Fruit fly (Drosophila melanogaster) whole organism, embryonic: ENCODE measurements around the gene Pex11c.

Experiments
- Adf1 ChIP-seq: fragments of 200-800 bp; sonication (Bioruptor generic); IDR thresholded peaks from 2 replicates; pipeline ENCODE4 v1.3.6; 2022; ENCODE audit warnings: missing biosample characterization, missing genetic modification characterization
- BEAF-32 ChIP-seq: fragments of 200-800 bp; sonication (Bioruptor generic); optimal IDR thresholded peaks from 3 replicates; lab custom pipeline; 2017; ENCODE audit warnings: missing biosample characterization, missing genetic modification characterization, mild to moderate bottlenecking, moderate library complexity, missing genetic modification reagents
- CG10565 ChIP-seq: fragments of 200-800 bp; sonication (Bioruptor generic); optimal IDR thresholded peaks from 3 replicates; lab custom pipeline; 2016; ENCODE audit warnings: missing biosample characterization, mild to moderate bottlenecking, missing genetic modification characterization
- CG11696 ChIP-seq: fragments of 200-800 bp; sonication (Bioruptor generic); IDR thresholded peaks from 2 replicates; pipeline ENCODE4 v1.3.6; 2022; ENCODE audit warnings: missing biosample characterization, missing genetic modification characterization
- CG13287 ChIP-seq: fragments of 200-800 bp; sonication (Bioruptor generic); IDR thresholded peaks from 2 replicates; pipeline ENCODE4 v1.3.6; 2022; ENCODE audit warnings: missing biosample characterization, missing genetic modification characterization; ENCODE audit not compliant: partially characterized antibody
- CG13894 ChIP-seq: fragments of 200-800 bp; sonication (Bioruptor generic); optimal IDR thresholded peaks from 3 replicates; lab custom pipeline; 2018; ENCODE audit warnings: missing biosample characterization, mild to moderate bottlenecking, missing genetic modification characterization, moderate library complexity
- CG14965 ChIP-seq: fragments of 200-800 bp; sonication (Bioruptor generic); optimal IDR thresholded peaks from 2 replicates; lab custom pipeline; 2016; ENCODE audit warnings: missing biosample characterization, missing genetic modification characterization, borderline replicate concordance
- CG15696 ChIP-seq: fragments of 200-800 bp; sonication (Bioruptor generic); optimal IDR thresholded peaks from 2 replicates; lab custom pipeline; 2019; ENCODE audit warnings: missing biosample characterization, mild to moderate bottlenecking, missing genetic modification characterization, moderate library complexity
- CG16863 ChIP-seq: fragments of 200-800 bp; sonication (Bioruptor generic); optimal IDR thresholded peaks from 3 replicates; lab custom pipeline; 2016; ENCODE audit warnings: missing biosample characterization, missing genetic modification characterization
- CG17568 ChIP-seq: fragments of 200-800 bp; sonication (Bioruptor generic); optimal IDR thresholded peaks from 2 replicates; lab custom pipeline; 2018; ENCODE audit warnings: missing biosample characterization, mild to moderate bottlenecking, missing genetic modification characterization, moderate library complexity
- CG1832 ChIP-seq: fragments of 200-800 bp; sonication (Bioruptor generic); optimal IDR thresholded peaks from 2 replicates; lab custom pipeline; 2017; ENCODE audit warnings: missing biosample characterization, mild to moderate bottlenecking, missing genetic modification characterization, inconsistent platforms
- CG18619 ChIP-seq: fragments of 200-800 bp; sonication (Bioruptor generic); optimal IDR thresholded peaks from 3 replicates; lab custom pipeline; 2017; ENCODE audit warnings: missing biosample characterization, mild to moderate bottlenecking, missing genetic modification characterization
- CG2120 ChIP-seq: fragments of 200-800 bp; sonication (Bioruptor generic); optimal IDR thresholded peaks from 3 replicates; lab custom pipeline; 2016; ENCODE audit warnings: missing biosample characterization, missing genetic modification characterization
- CG2678 ChIP-seq: fragments of 200-800 bp; sonication (Bioruptor generic); optimal IDR thresholded peaks from 3 replicates; lab custom pipeline; 2019; ENCODE audit warnings: missing biosample characterization, mild to moderate bottlenecking, missing genetic modification characterization, moderate library complexity
- CG31388 ChIP-seq: fragments of 200-800 bp; sonication (Bioruptor generic); optimal IDR thresholded peaks from 2 replicates; lab custom pipeline; 2016; ENCODE audit warnings: missing biosample characterization, missing genetic modification characterization
- CG32532 ChIP-seq: fragments of 200-800 bp; sonication (Bioruptor generic); IDR thresholded peaks from 2 replicates; pipeline ENCODE4 v1.3.6; 2022; ENCODE audit warnings: missing biosample characterization, missing genetic modification characterization
- CG5180 ChIP-seq: fragments of 200-800 bp; sonication (Bioruptor generic); optimal IDR thresholded peaks from 3 replicates; lab custom pipeline; 2017; ENCODE audit warnings: missing biosample characterization, missing genetic modification characterization, mild to moderate bottlenecking, moderate library complexity, missing genetic modification reagents
- CG7963 ChIP-seq: fragments of 200-800 bp; sonication (Bioruptor generic); IDR thresholded peaks from 3 replicates; pipeline ENCODE4 v1.3.6; 2022; ENCODE audit warnings: missing biosample characterization, missing genetic modification characterization; ENCODE audit not compliant: partially characterized antibody
- CG9727 ChIP-seq: fragments of 200-800 bp; sonication (Bioruptor generic); optimal IDR thresholded peaks from 3 replicates; lab custom pipeline; 2017; ENCODE audit warnings: missing biosample characterization, mild to moderate bottlenecking, missing genetic modification characterization
- Chrac-16 ChIP-seq: fragments of 200-800 bp; sonication (Bioruptor generic); optimal IDR thresholded peaks from 3 replicates; lab custom pipeline; 2016; ENCODE audit warnings: missing biosample characterization, missing genetic modification characterization
- Ets97D ChIP-seq: fragments of 200-800 bp; sonication (Bioruptor generic); optimal IDR thresholded peaks from 3 replicates; lab custom pipeline; 2016; ENCODE audit warnings: missing biosample characterization, missing genetic modification characterization
- HLH54F ChIP-seq: fragments of 200-800 bp; sonication (Bioruptor generic); optimal IDR thresholded peaks from 3 replicates; lab custom pipeline; 2016; ENCODE audit warnings: missing biosample characterization, missing genetic modification characterization
- Jarid2 ChIP-seq: fragments of 200-800 bp; sonication (Bioruptor generic); optimal IDR thresholded peaks from 3 replicates; lab custom pipeline; 2017; ENCODE audit warnings: mild to moderate bottlenecking, missing biosample characterization, missing genetic modification reagents, missing genetic modification characterization
- Mrtf ChIP-seq: fragments of 200-800 bp; sonication (Bioruptor generic); IDR thresholded peaks from 3 replicates; pipeline ENCODE4 v1.3.6; 2022; ENCODE audit warnings: missing biosample characterization, missing genetic modification characterization
- Side ChIP-seq: fragments of 200-800 bp; sonication (Bioruptor generic); optimal IDR thresholded peaks from 2 replicates; lab custom pipeline; 2016; ENCODE audit warnings: missing biosample characterization, missing genetic modification characterization
- Trl ChIP-seq, 3 experiments: fragments of >200 bp in 2 of 3; fragments of 200-800 bp in 1 of 3; sonication (Bioruptor generic) in 1 of 3; optimal IDR thresholded peaks; 2 replicates in 1 of 3; 3 replicates in 2 of 3; lab custom pipeline; 2016 to 2017; ENCODE audit warnings: missing biosample characterization in 1 of 3, missing genetic modification characterization in 1 of 3
- cad ChIP-seq: fragments of >200 bp; optimal IDR thresholded peaks from 2 replicates; lab custom pipeline; 2017; ENCODE audit warnings: missing biosample characterization, missing genetic modification characterization
- croc ChIP-seq: fragments of 200-800 bp; sonication (Bioruptor generic); conservative IDR thresholded peaks from 3 replicates; pipeline ENCODE4 v1.3.6; 2022; ENCODE audit warnings: missing biosample characterization, missing genetic modification characterization
- crol ChIP-seq: fragments of 200-800 bp; sonication (Bioruptor generic); IDR thresholded peaks from 2 replicates; pipeline ENCODE4 v1.3.6; 2022; ENCODE audit warnings: missing biosample characterization, missing genetic modification characterization
- dm ChIP-seq: fragments of 200-800 bp; sonication (Bioruptor generic); optimal IDR thresholded peaks from 3 replicates; lab custom pipeline; 2016; ENCODE audit warnings: missing biosample characterization, missing genetic modification characterization
- exex ChIP-seq: fragments of 200-800 bp; sonication (Bioruptor generic); optimal IDR thresholded peaks from 4 replicates; lab custom pipeline; 2018; ENCODE audit warnings: missing biosample characterization, mild to moderate bottlenecking, missing genetic modification characterization, moderate library complexity
- gcm ChIP-seq: fragments of 200-800 bp; sonication (Bioruptor generic); optimal IDR thresholded peaks from 2 replicates; lab custom pipeline; 2019; ENCODE audit warnings: missing biosample characterization, mild to moderate bottlenecking, missing genetic modification characterization, moderate library complexity
- gcm2 ChIP-seq: fragments of 200-800 bp; sonication (Bioruptor generic); optimal IDR thresholded peaks from 2 replicates; lab custom pipeline; 2016; ENCODE audit warnings: missing biosample characterization, missing genetic modification characterization
- hb ChIP-seq: fragments of 200-800 bp; sonication (Bioruptor generic); IDR thresholded peaks from 3 replicates; pipeline ENCODE4 v1.3.6; 2022; ENCODE audit warnings: missing biosample characterization, missing genetic modification characterization; ENCODE audit not compliant: partially characterized antibody
- hkb ChIP-seq, 2 experiments: fragments of 200-800 bp in 1 of 2; fragments of >200 bp in 1 of 2; sonication (Bioruptor generic) in 1 of 2; IDR thresholded peaks in 1 of 2; optimal IDR thresholded peaks in 1 of 2; 2 replicates each; pipeline versions ENCODE4 v1.3.6 to Lab custom; 2017 to 2022; ENCODE audit warnings: missing biosample characterization in 1 of 2, missing genetic modification characterization in 1 of 2
- ken ChIP-seq: fragments of 200-800 bp; sonication (Bioruptor generic); IDR thresholded peaks from 3 replicates; pipeline ENCODE4 v1.3.6; 2022; ENCODE audit warnings: missing biosample characterization, missing genetic modification characterization
- nerfin-2 ChIP-seq: fragments of 200-800 bp; sonication (Bioruptor generic); IDR thresholded peaks from 2 replicates; pipeline ENCODE4 v1.3.6; 2022; ENCODE audit warnings: missing biosample characterization, missing genetic modification characterization; ENCODE audit not compliant: partially characterized antibody
- onecut ChIP-seq: fragments of 200-800 bp; sonication (Bioruptor generic); IDR thresholded peaks from 2 replicates; pipeline ENCODE4 v1.3.6; 2022; ENCODE audit warnings: missing biosample characterization, missing genetic modification characterization
- otp ChIP-seq: fragments of 200-800 bp; sonication (Bioruptor generic); IDR thresholded peaks from 3 replicates; pipeline ENCODE4, ENCODE4 v1.3.6; 2022; ENCODE audit warnings: missing biosample characterization, missing genetic modification characterization
- p53 ChIP-seq: fragments of 200-800 bp; sonication (Bioruptor generic); optimal IDR thresholded peaks from 2 replicates; lab custom pipeline; 2016; ENCODE audit warnings: missing biosample characterization, missing genetic modification characterization
- pb ChIP-seq: fragments of 200-800 bp; sonication (Bioruptor generic); optimal IDR thresholded peaks from 3 replicates; lab custom pipeline; 2016; ENCODE audit warnings: missing biosample characterization, missing genetic modification characterization
- pfk ChIP-seq: fragments of 200-800 bp; sonication (Bioruptor generic); optimal IDR thresholded peaks from 2 replicates; lab custom pipeline; 2018; ENCODE audit warnings: missing biosample characterization, mild to moderate bottlenecking, missing genetic modification characterization, moderate library complexity
- pzg ChIP-seq: fragments of 200-800 bp; sonication (Bioruptor generic); optimal IDR thresholded peaks from 3 replicates; lab custom pipeline; 2018; ENCODE audit warnings: missing biosample characterization, mild to moderate bottlenecking, missing genetic modification characterization, moderate library complexity
- repo ChIP-seq: fragments of 200-800 bp; sonication (Bioruptor generic); optimal IDR thresholded peaks from 2 replicates; lab custom pipeline; 2016; ENCODE audit warnings: missing biosample characterization, missing genetic modification characterization
- ssp ChIP-seq: fragments of 200-800 bp; sonication (Bioruptor generic); IDR thresholded peaks from 2 replicates; pipeline ENCODE4 v1.3.6; 2022; ENCODE audit warnings: missing biosample characterization, missing genetic modification characterization
- stwl ChIP-seq: fragments of 200-800 bp; sonication (Bioruptor generic); optimal IDR thresholded peaks from 3 replicates; lab custom pipeline; 2018; ENCODE audit warnings: missing biosample characterization, mild to moderate bottlenecking, missing genetic modification characterization, moderate library complexity
- tap ChIP-seq: fragments of 200-800 bp; optimal IDR thresholded peaks from 3 replicates; lab custom pipeline; 2019; ENCODE audit warnings: missing biosample characterization, mild to moderate bottlenecking, missing genetic modification characterization, moderate library complexity
- tx ChIP-seq: fragments of 200-800 bp; sonication (Bioruptor generic); optimal IDR thresholded peaks from 2 replicates; lab custom pipeline; 2016; ENCODE audit warnings: missing biosample characterization, missing genetic modification characterization
- zen ChIP-seq: fragments of 200-800 bp; sonication (Bioruptor generic); optimal IDR thresholded peaks from 3 replicates; lab custom pipeline; 2018; ENCODE audit warnings: missing biosample characterization, mild to moderate bottlenecking, missing genetic modification characterization, moderate library complexity

Pex11c gene

dm6 chr3R:23226521-23227039 is 31.6 kb upstream of the Pex11c start, which contains the start of gene cnc (continued):
- TF ChIP-seq CG31388 (GFP tag; lab: Kevin White, UChicago) (no peak), tx (GFP tag; lab: Kevin White, UChicago) (no peak), Trl (optimal IDR thresholded peaks at IDR 0.05; lab: Kevin White, UChicago) (peak; percentile 90 to 97), Trl (GFP tag; optimal IDR thresholded peaks at IDR 0.05; lab: Kevin White, UChicago) (peak; percentile 35), hkb (optimal IDR thresholded peaks at IDR 0.05; lab: Kevin White, UChicago) (no peak), hkb (GFP tag; IDR thresholded peaks at IDR 0.05; lab: Robert Waterston, UW) (peak; percentile 65), Mrtf (GFP tag; lab: Robert Waterston, UW) (no peak), CG11696 (GFP tag; lab: Robert Waterston, UW) (0 out of 2 replicates have a peak, but pooled peaks have one; percentile 29), Jarid2 (GFP tag; lab: Kevin White, UChicago) (peak; percentile 99), Side (GFP tag; lab: Kevin White, UChicago) (no peak), tap (tag; lab: Kevin White, UChicago) (no peak), CG7963 (no peak), crol (peak; percentile 98), repo (GFP tag; lab: Kevin White, UChicago) (peak; percentile 41), p53 (no peak), CG32532 (GFP tag; lab: Robert Waterston, UW) (peak; percentile 74; the same call in 1 of the 2 replicates), nerfin-2 (peak; percentile 12; the same call in 1 of the 2 replicates), gcm2 (GFP tag; lab: Kevin White, UChicago) (no peak), CG2678 (tag; lab: Kevin White, UChicago) (peak; percentile 23), pfk (GFP tag; lab: Kevin White, UChicago) (peak; percentile 32), otp (GFP tag; lab: Robert Waterston, UW) (no peak), CG17568 (GFP tag; lab: Kevin White, UChicago) (no peak), CG9727 (GFP tag; lab: Kevin White, UChicago) (no peak), Chrac-16 (GFP tag; lab: Kevin White, UChicago) (no peak), cad (GFP tag; lab: Kevin White, UChicago) (no peak), CG13894 (tag; lab: Kevin White, UChicago) (peak; percentile 57), CG5180 (GFP tag; lab: Kevin White, UChicago) (peak; percentile 26), CG10565 (GFP tag; lab: Kevin White, UChicago) (no peak), exex (tag; lab: Kevin White, UChicago) (peak; percentile 96), CG16863 (GFP tag; lab: Kevin White, UChicago) (no peak), CG1832 (peak; percentile 25), CG2120 (GFP tag; lab: Kevin White, UChicago) (peak; percentile 40), CG13287 (GFP tag; lab: Robert Waterston, UW) (peak; percentile 55), ken (GFP tag; lab: Robert Waterston, UW) (no peak), croc (GFP tag; lab: Robert Waterston, UW) (no peak), stwl (tag; lab: Kevin White, UChicago) (no peak), ssp (GFP tag; lab: Robert Waterston, UW) (no peak), CG14965 (GFP tag; lab: Kevin White, UChicago) (no peak), HLH54F (GFP tag; lab: Kevin White, UChicago) (no peak), onecut (GFP tag; lab: Robert Waterston, UW) (0 out of 2 replicates have a peak, but pooled peaks have one; percentile 10), Adf1 (GFP tag; lab: Robert Waterston, UW) (peak; percentile 97), gcm (GFP tag; lab: Kevin White, UChicago) (no peak), Ets97D (GFP tag; lab: Kevin White, UChicago) (no peak), pzg (GFP tag; lab: Kevin White, UChicago) (no peak), CG15696 (no peak), hb (GFP tag; lab: Robert Waterston, UW) (no peak), BEAF-32 (no peak), pb (GFP tag; lab: Kevin White, UChicago) (no peak), CG18619 (GFP tag; lab: Kevin White, UChicago) (no peak), dm (GFP tag; lab: Kevin White, UChicago) (no peak), zen (tag; lab: Kevin White, UChicago) (no peak)
